Fruit fly (Drosophila melanogaster) whole organism, embryonic: ENCODE data around the gene SecCl.
A peak's percentile ranks its signal among the peaks of the same experiment; 100 is the strongest.

Experiments
- ATbp ChIP-seq: fragments of 200-800 bp; sonication (Bioruptor generic); optimal IDR thresholded peaks from 2 replicates; lab custom pipeline; 2017; ENCODE audit warnings: missing biosample characterization, mild to moderate bottlenecking, missing genetic modification characterization, missing genetic modification reagents
- Abd-B ChIP-seq: fragments of 200-800 bp; sonication (Bioruptor generic); optimal IDR thresholded peaks from 2 replicates; lab custom pipeline; 2018; ENCODE audit warnings: missing biosample characterization, mild to moderate bottlenecking, missing genetic modification characterization, moderate library complexity
- Antp ChIP-seq: fragments of 200-800 bp; sonication (Bioruptor generic); optimal IDR thresholded peaks from 3 replicates; lab custom pipeline; 2016; ENCODE audit warnings: missing biosample characterization, missing genetic modification characterization
- CG10267 ChIP-seq: fragments of 200-800 bp; sonication (Bioruptor generic); optimal IDR thresholded peaks from 2 replicates; lab custom pipeline; 2018; ENCODE audit warnings: missing biosample characterization, mild to moderate bottlenecking, missing genetic modification characterization, moderate library complexity
- CG10543 ChIP-seq: fragments of 200-800 bp; sonication (Bioruptor generic); optimal IDR thresholded peaks from 3 replicates; lab custom pipeline; 2017; ENCODE audit warnings: missing biosample characterization, mild to moderate bottlenecking, missing genetic modification characterization, moderate library complexity
- CG11398 ChIP-seq: fragments of 200-800 bp; sonication (Bioruptor generic); optimal IDR thresholded peaks from 2 replicates; lab custom pipeline; 2016; ENCODE audit warnings: missing biosample characterization, missing genetic modification characterization
- CG1233 ChIP-seq: fragments of 200-800 bp; sonication (Bioruptor generic); optimal IDR thresholded peaks from 4 replicates; lab custom pipeline; 2018; ENCODE audit warnings: missing biosample characterization, mild to moderate bottlenecking, missing genetic modification characterization
- CG12744 ChIP-seq: fragments of 200-800 bp; sonication (Bioruptor generic); optimal IDR thresholded peaks from 2 replicates; lab custom pipeline; 2016; ENCODE audit warnings: missing biosample characterization, missing genetic modification characterization
- CG12942 ChIP-seq: fragments of 200-800 bp; sonication (Bioruptor generic); optimal IDR thresholded peaks from 3 replicates; lab custom pipeline; 2016; ENCODE audit warnings: missing biosample characterization, missing genetic modification characterization
- CG14441 ChIP-seq: fragments of 200-800 bp; sonication (Bioruptor generic); IDR thresholded peaks from 2 replicates; pipeline ENCODE4 v1.3.6; 2022; ENCODE audit warnings: missing biosample characterization, missing genetic modification characterization
- CG15479 ChIP-seq: fragments of 200-800 bp; sonication (Bioruptor generic); optimal IDR thresholded peaks from 3 replicates; lab custom pipeline; 2019; ENCODE audit warnings: missing biosample characterization, mild to moderate bottlenecking, missing genetic modification characterization, moderate library complexity
- CG15696 ChIP-seq: fragments of 200-800 bp; sonication (Bioruptor generic); optimal IDR thresholded peaks from 2 replicates; lab custom pipeline; 2019; ENCODE audit warnings: missing biosample characterization, mild to moderate bottlenecking, missing genetic modification characterization, moderate library complexity
- CG2116 ChIP-seq: fragments of 200-800 bp; sonication (Bioruptor generic); optimal IDR thresholded peaks from 3 replicates; lab custom pipeline; 2018; ENCODE audit warnings: missing biosample characterization, mild to moderate bottlenecking, missing genetic modification characterization
- CG2712 ChIP-seq: fragments of 200-800 bp; optimal IDR thresholded peaks from 3 replicates; lab custom pipeline; 2019; ENCODE audit warnings: missing biosample characterization, mild to moderate bottlenecking, missing genetic modification characterization, moderate library complexity
- CG30020 ChIP-seq: fragments of 200-800 bp; optimal IDR thresholded peaks from 2 replicates; lab custom pipeline; 2019; ENCODE audit warnings: missing biosample characterization, mild to moderate bottlenecking, missing genetic modification characterization, moderate library complexity
- CG30431 ChIP-seq: fragments of 200-800 bp; sonication (Bioruptor generic); optimal IDR thresholded peaks from 2 replicates; lab custom pipeline; 2017; ENCODE audit warnings: missing biosample characterization, missing genetic modification characterization
- CG3407 ChIP-seq: fragments of 200-800 bp; sonication (Bioruptor generic); optimal IDR thresholded peaks from 2 replicates; lab custom pipeline; 2018; ENCODE audit warnings: missing biosample characterization, mild to moderate bottlenecking, missing genetic modification characterization
- CG34376 ChIP-seq: fragments of 200-800 bp; sonication (Bioruptor generic); optimal IDR thresholded peaks from 2 replicates; lab custom pipeline; 2018; ENCODE audit warnings: missing biosample characterization, mild to moderate bottlenecking, missing genetic modification characterization
- CG6654 ChIP-seq: fragments of 200-800 bp; sonication (Bioruptor generic); optimal IDR thresholded peaks from 2 replicates; lab custom pipeline; 2017; ENCODE audit warnings: missing biosample characterization, mild to moderate bottlenecking, missing genetic modification characterization
- CG6854 ChIP-seq: fragments of 200-800 bp; sonication (Bioruptor generic); optimal IDR thresholded peaks from 3 replicates; lab custom pipeline; 2017; ENCODE audit warnings: missing biosample characterization, mild to moderate bottlenecking, missing genetic modification characterization
- CG8290 ChIP-seq, 3 experiments: fragments of 200-800 bp; sonication (Bioruptor generic); optimal IDR thresholded peaks; 2 replicates each; lab custom pipeline; 2016 to 2019; ENCODE audit warnings: missing biosample characterization in 3 of 3, missing genetic modification characterization in 3 of 3, mild to moderate bottlenecking in 2 of 3, moderate library complexity in 1 of 3
- CG9797 ChIP-seq: fragments of 200-800 bp; sonication (Bioruptor generic); optimal IDR thresholded peaks from 3 replicates; lab custom pipeline; 2018; ENCODE audit warnings: missing biosample characterization, mild to moderate bottlenecking, missing genetic modification characterization
- Chrac-16 ChIP-seq: fragments of 200-800 bp; sonication (Bioruptor generic); optimal IDR thresholded peaks from 3 replicates; lab custom pipeline; 2016; ENCODE audit warnings: missing biosample characterization, missing genetic modification characterization
- Dek ChIP-seq: fragments of 200-800 bp; sonication (Bioruptor generic); optimal IDR thresholded peaks from 3 replicates; lab custom pipeline; 2019; ENCODE audit warnings: missing biosample characterization, mild to moderate bottlenecking, missing genetic modification characterization, moderate library complexity
- E2f2 ChIP-seq: fragments of 200-800 bp; sonication (Bioruptor generic); IDR thresholded peaks from 2 replicates; pipeline ENCODE4 v1.3.6; 2022; ENCODE audit warnings: missing biosample characterization, missing genetic modification characterization
- Elba2 ChIP-seq: fragments of 200-800 bp; sonication (Bioruptor generic); optimal IDR thresholded peaks from 3 replicates; lab custom pipeline; 2016; ENCODE audit warnings: missing biosample characterization, missing genetic modification characterization
- Ets65A ChIP-seq: fragments of 200-800 bp; sonication (Bioruptor generic); peaks from one replicate; lab custom pipeline; 2016; ENCODE audit warnings: missing biosample characterization, missing genetic modification characterization
- Fer2 ChIP-seq: fragments of 200-800 bp; sonication (Bioruptor generic); optimal IDR thresholded peaks from 2 replicates; lab custom pipeline; 2018; ENCODE audit warnings: missing biosample characterization, mild to moderate bottlenecking, missing genetic modification characterization, moderate library complexity
- Fer3 ChIP-seq: fragments of 200-800 bp; sonication (Bioruptor generic); optimal IDR thresholded peaks from 2 replicates; lab custom pipeline; 2018; ENCODE audit warnings: missing biosample characterization, mild to moderate bottlenecking, missing genetic modification characterization, moderate library complexity
- Hsf ChIP-seq: fragments of 200-800 bp; sonication (Bioruptor generic); optimal IDR thresholded peaks from 3 replicates; lab custom pipeline; 2016; ENCODE audit warnings: missing biosample characterization, missing genetic modification characterization
- Optix ChIP-seq: fragments of 200-800 bp; sonication (Bioruptor generic); IDR thresholded peaks from 3 replicates; pipeline ENCODE4 v1.3.6; 2022; ENCODE audit warnings: missing biosample characterization, missing genetic modification characterization
- Ptx1 ChIP-seq: fragments of 200-800 bp; sonication (Bioruptor generic); IDR thresholded peaks from 2 replicates; pipeline ENCODE4 v1.3.6; 2022; ENCODE audit warnings: missing biosample characterization, missing genetic modification characterization
- Rfx ChIP-seq: fragments of 200-800 bp; sonication (Bioruptor generic); IDR thresholded peaks from 2 replicates; pipeline ENCODE4 v1.3.6; 2022; ENCODE audit warnings: missing biosample characterization, missing genetic modification characterization
- Xrp1 ChIP-seq: fragments of 200-800 bp; sonication (Bioruptor generic); IDR thresholded peaks from 2 replicates; pipeline ENCODE4 v1.3.6; 2022; ENCODE audit warnings: missing biosample characterization, missing genetic modification characterization
- bcd ChIP-seq: fragments of 200-800 bp; sonication (Bioruptor generic); optimal IDR thresholded peaks from 2 replicates; lab custom pipeline; 2017; ENCODE audit warnings: missing biosample characterization, mild to moderate bottlenecking, missing genetic modification characterization
- crol ChIP-seq: fragments of 200-800 bp; sonication (Bioruptor generic); IDR thresholded peaks from 2 replicates; pipeline ENCODE4 v1.3.6; 2022; ENCODE audit warnings: missing biosample characterization, missing genetic modification characterization
- dpn ChIP-seq, 2 experiments: fragments of 200-800 bp; sonication (Bioruptor generic); optimal IDR thresholded peaks; 3 replicates each; lab custom pipeline; 2016; ENCODE audit warnings: missing biosample characterization in 2 of 2, missing genetic modification characterization in 2 of 2
- dysf ChIP-seq: fragments of 200-800 bp; sonication (Bioruptor generic); IDR thresholded peaks from 3 replicates; pipeline ENCODE4 v1.3.6; 2022; ENCODE audit warnings: missing biosample characterization, missing genetic modification characterization
- fd96Cb ChIP-seq: fragments of 200-800 bp; sonication (Bioruptor generic); optimal IDR thresholded peaks from 2 replicates; lab custom pipeline; 2018; ENCODE audit warnings: missing biosample characterization, mild to moderate bottlenecking, missing genetic modification characterization, moderate library complexity
- gcm ChIP-seq: fragments of 200-800 bp; sonication (Bioruptor generic); optimal IDR thresholded peaks from 2 replicates; lab custom pipeline; 2019; ENCODE audit warnings: missing biosample characterization, mild to moderate bottlenecking, missing genetic modification characterization, moderate library complexity
- gem ChIP-seq: fragments of 200-800 bp; sonication (Bioruptor generic); optimal IDR thresholded peaks from 2 replicates; lab custom pipeline; 2019; ENCODE audit warnings: missing biosample characterization, mild to moderate bottlenecking, missing genetic modification characterization, moderate library complexity
- hth ChIP-seq: fragments of >200 bp; optimal IDR thresholded peaks from 2 replicates; lab custom pipeline; 2017; ENCODE audit warnings: inconsistent platforms
- nmo ChIP-seq: fragments of 200-800 bp; sonication (Bioruptor generic); optimal IDR thresholded peaks from 2 replicates; lab custom pipeline; 2018; ENCODE audit warnings: missing biosample characterization, mild to moderate bottlenecking, missing genetic modification characterization, moderate library complexity
- pnt ChIP-seq: fragments of 200-800 bp; sonication (Bioruptor generic); optimal IDR thresholded peaks from 3 replicates; lab custom pipeline; 2016; ENCODE audit warnings: missing biosample characterization, missing genetic modification characterization
- rib ChIP-seq: fragments of 200-800 bp; sonication (Bioruptor generic); IDR thresholded peaks from 2 replicates; pipeline ENCODE4 v1.3.6; 2022; ENCODE audit warnings: missing biosample characterization, missing genetic modification characterization
- sug ChIP-seq: fragments of 200-800 bp; optimal IDR thresholded peaks from 2 replicates; lab custom pipeline; 2019; ENCODE audit warnings: missing biosample characterization, mild to moderate bottlenecking, missing genetic modification characterization, moderate library complexity
- vfl ChIP-seq: fragments of 200-800 bp; sonication (Bioruptor generic); optimal IDR thresholded peaks from 2 replicates; lab custom pipeline; 2016; ENCODE audit warnings: missing biosample characterization, missing genetic modification characterization
- wor ChIP-seq: fragments of 200-800 bp; sonication (Bioruptor generic); IDR thresholded peaks from 2 replicates; pipeline ENCODE4 v1.3.6; 2022; ENCODE audit warnings: missing biosample characterization, missing genetic modification characterization
- zen2 ChIP-seq: fragments of 200-800 bp; sonication (Bioruptor generic); IDR thresholded peaks from 3 replicates; pipeline ENCODE4 v1.3.6; 2022; ENCODE audit warnings: missing biosample characterization, missing genetic modification characterization; ENCODE audit not compliant: partially characterized antibody

The SecCl gene

dm6 chr3L:17425132-17425713 lies 44.7 kb upstream of the SecCl start, which contains the start of the genes Sec3 and COX7B (continued):
- TF ChIP-seq sug (tag; lab: Kevin White, UChicago): peak; percentile 82
- peak; percentile 75 for TF ChIP-seq gem (tag; lab: Kevin White, UChicago)
- no peak for TF ChIP-seq CG15479 (GFP tag; lab: Kevin White, UChicago)
- no peak for TF ChIP-seq CG3407
- TF ChIP-seq Ets65A: peak; percentile 95
- TF ChIP-seq CG2712 (tag; lab: Kevin White, UChicago): peak; percentile 75
- TF ChIP-seq CG6854 (GFP tag; lab: Kevin White, UChicago): no peak
- TF ChIP-seq Xrp1: peak; percentile 80
- TF ChIP-seq E2f2: peak; percentile 32; the same call in 1 of the 2 replicates
- 0 out of 2 replicates have a peak, but pooled peaks have one; percentile 22 for TF ChIP-seq rib (GFP tag; lab: Robert Waterston, UW)
- peak; percentile 67 for TF ChIP-seq Elba2 (GFP tag; lab: Kevin White, UChicago)
- TF ChIP-seq Rfx (GFP tag; lab: Robert Waterston, UW): peak; percentile 70; the same call in 1 of the 2 replicates
- TF ChIP-seq Hsf (GFP tag; lab: Kevin White, UChicago): peak; percentile 68
- TF ChIP-seq nmo (GFP tag; lab: Kevin White, UChicago): peak; percentile 85
- TF ChIP-seq CG14441: peak; percentile 50; the same call in 1 of the 2 replicates
- peak; percentile 22 for TF ChIP-seq fd96Cb
- peak; percentile 32 for TF ChIP-seq CG12942 (GFP tag; lab: Kevin White, UChicago)
- TF ChIP-seq Chrac-16: peak; percentile 66
- TF ChIP-seq CG2116 (GFP tag; lab: Kevin White, UChicago): peak; percentile 75
- TF ChIP-seq CG11398 (GFP tag; lab: Kevin White, UChicago): no peak
- TF ChIP-seq CG12744 (GFP tag; lab: Kevin White, UChicago): peak; percentile 60
- TF ChIP-seq CG9797 (GFP tag; lab: Kevin White, UChicago): peak; percentile 90
- peak; percentile 78 for TF ChIP-seq CG34376 (GFP tag; lab: Kevin White, UChicago)
- TF ChIP-seq Dek (tag; lab: Kevin White, UChicago): peak; percentile 38
- TF ChIP-seq CG6654 (GFP tag; lab: Kevin White, UChicago): no peak
- TF ChIP-seq pnt (GFP tag; lab: Kevin White, UChicago): peak; percentile 28
- TF ChIP-seq CG30020 (tag; lab: Kevin White, UChicago): peak; percentile 67
- TF ChIP-seq vfl (GFP tag; lab: Kevin White, UChicago): peak; percentile 40
- TF ChIP-seq zen2 (GFP tag; lab: Robert Waterston, UW): peak; percentile 75; the same call in 2 of the 3 replicates
- peak; percentile 65 for TF ChIP-seq Fer2 (tag; lab: Kevin White, UChicago)
- TF ChIP-seq CG8290 (GFP tag; optimal IDR thresholded peaks at IDR 0.05; lab: Kevin White, UChicago): peak; percentile 49
- peak; percentile 54 to 78 for TF ChIP-seq CG8290 (tag; optimal IDR thresholded peaks at IDR 0.05; lab: Kevin White, UChicago)
- peak; percentile 42 for TF ChIP-seq gcm (GFP tag; lab: Kevin White, UChicago)
- peak; percentile 4 for TF ChIP-seq CG30431 (GFP tag; lab: Kevin White, UChicago)
- peak; percentile 66 for TF ChIP-seq Fer3 (tag; lab: Kevin White, UChicago)
- TF ChIP-seq Antp: peak; percentile 30
- TF ChIP-seq dpn (GFP tag; optimal IDR thresholded peaks at IDR 0.05; lab: Kevin White, UChicago): peak; percentile 72 to 78
- TF ChIP-seq hth (lab: Kevin White, UChicago): no peak
- TF ChIP-seq CG10267 (tag; lab: Kevin White, UChicago): peak; percentile 70
- TF ChIP-seq dysf (GFP tag; lab: Robert Waterston, UW): peak; percentile 52; the same call in 1 of the 3 replicates
- TF ChIP-seq Optix: no peak
- peak; percentile 45 for TF ChIP-seq bcd (GFP tag; lab: Kevin White, UChicago)
- peak; percentile 76 for TF ChIP-seq CG15696 (tag; lab: Kevin White, UChicago)
- no peak for TF ChIP-seq wor (GFP tag; lab: Robert Waterston, UW)
- peak; percentile 67 for TF ChIP-seq CG10543 (GFP tag; lab: Kevin White, UChicago)
- TF ChIP-seq ATbp (GFP tag; lab: Kevin White, UChicago): no peak
- TF ChIP-seq crol (GFP tag; lab: Robert Waterston, UW): no peak
- TF ChIP-seq CG1233 (GFP tag; lab: Kevin White, UChicago): peak; percentile 38
- TF ChIP-seq Abd-B (GFP tag; lab: Kevin White, UChicago): peak; percentile 62
- TF ChIP-seq Ptx1 (GFP tag; lab: Robert Waterston, UW): peak; percentile 56
